Fruit fly (Drosophila melanogaster) whole organism, wandering third instar larva: ENCODE measurements around the gene Elp1.
A peak's percentile ranks its signal among the peaks of the same experiment; 100 is the strongest.

Experiments used
- Abd-B ChIP-seq: fragments of >200 bp; optimal IDR thresholded peaks from 2 replicates; lab custom pipeline; 2017; ENCODE audit warnings: missing biosample characterization, missing genetic modification characterization
- CG32264 ChIP-seq: fragments of 200-800 bp; sonication (Bioruptor generic); optimal IDR thresholded peaks from 2 replicates; lab custom pipeline; 2016; ENCODE audit warnings: missing biosample characterization, missing genetic modification characterization
- CG9705 ChIP-seq: fragments of 200-800 bp; sonication (Bioruptor generic); optimal IDR thresholded peaks from 2 replicates; lab custom pipeline; 2018; ENCODE audit warnings: missing biosample characterization, mild to moderate bottlenecking, missing genetic modification characterization
- CrebA ChIP-seq: fragments of 200-800 bp; sonication (Bioruptor generic); optimal IDR thresholded peaks from 2 replicates; lab custom pipeline; 2016; ENCODE audit warnings: missing biosample characterization, mild to moderate bottlenecking, missing genetic modification characterization, borderline replicate concordance
- Dfd ChIP-seq: fragments of >200 bp; optimal IDR thresholded peaks from 2 replicates; lab custom pipeline; 2017; ENCODE audit warnings: missing biosample characterization, missing genetic modification characterization
- Dif ChIP-seq: fragments of 200-275, 200-300 bp; sonication (Bioruptor generic); optimal IDR thresholded peaks from 2 replicates; lab custom pipeline; 2018; ENCODE audit warnings: missing biosample characterization, missing genetic modification characterization; ENCODE audit not compliant: partially characterized antibody
- GATAd ChIP-seq: sonication (Bioruptor generic); optimal IDR thresholded peaks from 2 replicates; lab custom pipeline; 2016; ENCODE audit warnings: missing biosample characterization, missing genetic modification characterization
- HLH106 ChIP-seq: fragments of 200-800 bp; optimal IDR thresholded peaks from 3 replicates; lab custom pipeline; 2019; ENCODE audit warnings: missing biosample characterization, mild to moderate bottlenecking, missing genetic modification characterization, moderate library complexity
- Hnf4 ChIP-seq: fragments of 200-800 bp; sonication (Bioruptor generic); optimal IDR thresholded peaks from 2 replicates; lab custom pipeline; 2016; ENCODE audit warnings: missing biosample characterization, mild to moderate bottlenecking, missing genetic modification characterization
- Hr78 ChIP-seq: fragments of >200 bp; optimal IDR thresholded peaks from 2 replicates; lab custom pipeline; 2017; ENCODE audit warnings: missing biosample characterization, missing genetic modification characterization
- Hr83 ChIP-seq: fragments of 200-300 bp; sonication (Bioruptor generic); optimal IDR thresholded peaks from 2 replicates; lab custom pipeline; 2016; ENCODE audit warnings: missing biosample characterization, mild to moderate bottlenecking, missing genetic modification characterization, moderate library complexity; ENCODE audit not compliant: poor library complexity, severe bottlenecking
- Jra ChIP-seq: sonication (Bioruptor generic); optimal IDR thresholded peaks from 2 replicates; lab custom pipeline; 2016; ENCODE audit warnings: missing biosample characterization, missing genetic modification characterization
- Mio ChIP-seq: sonication (Bioruptor generic); optimal IDR thresholded peaks from 2 replicates; lab custom pipeline; 2016; ENCODE audit warnings: missing biosample characterization, missing genetic modification characterization
- Myc ChIP-seq: fragments of >200 bp; optimal IDR thresholded peaks from 2 replicates; lab custom pipeline; 2017
- N ChIP-seq: fragments of >200 bp; optimal IDR thresholded peaks from 2 replicates; lab custom pipeline; 2018; ENCODE audit warnings: missing biosample characterization, missing external identifiers, missing genetic modification characterization
- OdsH ChIP-seq: fragments of 200-800 bp; sonication (Bioruptor generic); optimal IDR thresholded peaks from 2 replicates; lab custom pipeline; 2016; ENCODE audit warnings: missing biosample characterization, mild to moderate bottlenecking, missing genetic modification characterization
- Rel ChIP-seq, 2 experiments: fragments of 200-800 bp; sonication (Bioruptor generic) in 1 of 2; optimal IDR thresholded peaks; 2 replicates in 1 of 2; 3 replicates in 1 of 2; lab custom pipeline; 2016 to 2019; ENCODE audit warnings: mild to moderate bottlenecking in 2 of 2, missing biosample characterization in 2 of 2, missing genetic modification characterization in 2 of 2, moderate library complexity in 1 of 2
- Sp1 ChIP-seq: fragments of 200-800 bp; sonication (Bioruptor generic); optimal IDR thresholded peaks from 3 replicates; lab custom pipeline; 2019; ENCODE audit warnings: missing biosample characterization, mild to moderate bottlenecking, missing genetic modification characterization, moderate library complexity
- Vsx2 ChIP-seq: fragments of 200-300, 225-300 bp; sonication (Bioruptor generic); optimal IDR thresholded peaks from 2 replicates; lab custom pipeline; 2018; ENCODE audit warnings: missing biosample characterization, missing genetic modification characterization; ENCODE audit not compliant: partially characterized antibody
- br ChIP-seq: fragments of 200-800 bp; sonication (Bioruptor generic); optimal IDR thresholded peaks from 2 replicates; lab custom pipeline; 2016; ENCODE audit warnings: missing biosample characterization, missing genetic modification characterization
- brk ChIP-seq: fragments of 200-800 bp; sonication (Bioruptor generic); optimal IDR thresholded peaks from 2 replicates; lab custom pipeline; 2016; ENCODE audit warnings: missing biosample characterization, mild to moderate bottlenecking, missing genetic modification characterization
- dl ChIP-seq, 2 experiments: fragments of 175-275, 200-275 bp in 1 of 2; fragments of 200-275 bp in 1 of 2; sonication (Bioruptor generic); optimal IDR thresholded peaks; lab custom pipeline; 2018; ENCODE audit warnings: mild to moderate bottlenecking in 2 of 2, missing biosample characterization in 2 of 2, missing genetic modification characterization in 2 of 2, moderate library complexity in 2 of 2; ENCODE audit not compliant: partially characterized antibody in 2 of 2, insufficient read depth in 1 of 2
- dmrt93B ChIP-seq: fragments of 200-800 bp; sonication (Bioruptor generic); optimal IDR thresholded peaks from 2 replicates; lab custom pipeline; 2018; ENCODE audit warnings: missing biosample characterization, mild to moderate bottlenecking, missing genetic modification characterization
- dsf ChIP-seq: sonication (Bioruptor generic); optimal IDR thresholded peaks from 2 replicates; lab custom pipeline; 2016; ENCODE audit warnings: missing biosample characterization, missing genetic modification characterization, borderline replicate concordance
- ey ChIP-seq: fragments of 200-800 bp; sonication (Bioruptor generic); optimal IDR thresholded peaks from 2 replicates; lab custom pipeline; 2016; ENCODE audit warnings: missing biosample characterization, missing genetic modification characterization
- foxo ChIP-seq, 2 experiments: fragments of 200-800 bp; sonication (Bioruptor generic); optimal IDR thresholded peaks; 2 replicates in 1 of 2; 3 replicates in 1 of 2; lab custom pipeline; 2016 to 2017; ENCODE audit warnings: missing biosample characterization in 2 of 2, missing genetic modification characterization in 2 of 2
- fru ChIP-seq: fragments of 200-800 bp; sonication (Bioruptor generic); optimal IDR thresholded peaks from 3 replicates; lab custom pipeline; 2016; ENCODE audit warnings: missing biosample characterization, mild to moderate bottlenecking, missing genetic modification characterization
- h ChIP-seq: fragments of 200-800 bp; sonication (Bioruptor generic); optimal IDR thresholded peaks from 3 replicates; lab custom pipeline; 2016; ENCODE audit warnings: missing biosample characterization, mild to moderate bottlenecking, missing genetic modification characterization
- jim ChIP-seq: fragments of 175-275, 200-325 bp; sonication (Bioruptor generic); optimal IDR thresholded peaks from 2 replicates; lab custom pipeline; 2016; ENCODE audit warnings: missing biosample characterization, mild to moderate bottlenecking, missing genetic modification characterization
- lola ChIP-seq: fragments of >200 bp; optimal IDR thresholded peaks from 2 replicates; lab custom pipeline; 2017; ENCODE audit warnings: missing biosample characterization, missing genetic modification characterization
- pan ChIP-seq: fragments of >200 bp; optimal IDR thresholded peaks from 2 replicates; lab custom pipeline; 2017
- psq ChIP-seq: fragments of 200-800 bp; sonication (Bioruptor generic); optimal IDR thresholded peaks from 3 replicates; lab custom pipeline; 2017; ENCODE audit warnings: missing biosample characterization, mild to moderate bottlenecking, missing genetic modification characterization, moderate library complexity
- rgr ChIP-seq: fragments of 200-800 bp; sonication (Bioruptor generic); optimal IDR thresholded peaks from 3 replicates; lab custom pipeline; 2016; ENCODE audit warnings: missing biosample characterization, mild to moderate bottlenecking, missing genetic modification characterization
- sage ChIP-seq: fragments of 200-800 bp; sonication (Bioruptor generic); optimal IDR thresholded peaks from 2 replicates; lab custom pipeline; 2016; ENCODE audit warnings: missing biosample characterization, mild to moderate bottlenecking, missing genetic modification characterization
- sv ChIP-seq: fragments of 200-800 bp; sonication (Bioruptor generic); optimal IDR thresholded peaks from 3 replicates; lab custom pipeline; 2016; ENCODE audit warnings: missing biosample characterization, missing genetic modification characterization
- tai ChIP-seq: sonication (Bioruptor generic); optimal IDR thresholded peaks from 2 replicates; lab custom pipeline; 2016; ENCODE audit warnings: missing biosample characterization, missing genetic modification characterization
- usp ChIP-seq: fragments of >200 bp; optimal IDR thresholded peaks from 2 replicates; lab custom pipeline; 2017; ENCODE audit warnings: missing biosample characterization, missing genetic modification characterization
- woc ChIP-seq: sonication (Bioruptor generic); optimal IDR thresholded peaks from 2 replicates; lab custom pipeline; 2016; ENCODE audit warnings: missing biosample characterization, mild to moderate bottlenecking, missing genetic modification characterization

The Elp1 gene

dm6 chr3R:11649449-11649848 lies 1.3 kb upstream of the Elp1 start (continued):
- TF ChIP-seq N (GFP tag; lab: Kevin White, UChicago) (no peak), Myc (no peak), lola (GFP tag; lab: Kevin White, UChicago) (no peak)

dm6 chr3R:11655873-11656374 lies 5.2 kb downstream of the Elp1 start, which contains the start of gene CG42327:
TSS of gene CG42327 (plus strand) at chr3R:11656149.
- TF ChIP-seq ey (peak; percentile 87), dmrt93B (GFP tag; lab: Kevin White, UChicago) (peak; percentile 75), brk (GFP tag; lab: Kevin White, UChicago) (peak; percentile 96), CG9705 (GFP tag; lab: Kevin White, UChicago) (peak; percentile 54), Myc (no peak), h (GFP tag; lab: Kevin White, UChicago) (peak; percentile 95), dl (GFP tag; optimal IDR thresholded peaks at IDR 0.05; lab: Kevin White, UChicago; ENCODE audit: insufficient read depth in 1 of 2, partially characterized antibody in 2 of 2) (peak in 1 of 2 experiments; percentile 30), Abd-B (GFP tag; lab: Kevin White, UChicago) (no peak), Mio (GFP tag; lab: Kevin White, UChicago) (no peak), woc (GFP tag; lab: Kevin White, UChicago) (peak; percentile 87), tai (GFP tag; lab: Kevin White, UChicago) (peak; percentile 84), GATAd (peak; percentile 70), dsf (peak; percentile 60), Sp1 (GFP tag; lab: Kevin White, UChicago) (peak; percentile 86), psq (peak; percentile 89), Hr83 (peak; percentile 49), foxo (GFP tag; optimal IDR thresholded peaks at IDR 0.05; lab: Kevin White, UChicago) (peak in 1 of 2 experiments; percentile 95), pan (lab: Kevin White, UChicago) (no peak), Dif (GFP tag; lab: Kevin White, UChicago) (no peak), Hnf4 (GFP tag; lab: Kevin White, UChicago) (peak; percentile 86), Dfd (no peak), HLH106 (tag; lab: Kevin White, UChicago) (peak; percentile 87), Hr78 (no peak), sv (GFP tag; lab: Kevin White, UChicago) (peak; percentile 89), fru (peak; percentile 92), sage (GFP tag; lab: Kevin White, UChicago) (peak; percentile 91), Rel (GFP tag; optimal IDR thresholded peaks at IDR 0.05; lab: Kevin White, UChicago) (peak; percentile 88), Rel (tag; optimal IDR thresholded peaks at IDR 0.05; lab: Kevin White, UChicago) (peak; percentile 94), lola (GFP tag; lab: Kevin White, UChicago) (no peak), Jra (GFP tag; lab: Kevin White, UChicago) (peak; percentile 27), CrebA (peak; percentile 59), rgr (peak; percentile 96), usp (GFP tag; lab: Kevin White, UChicago) (no peak), CG32264 (GFP tag; lab: Kevin White, UChicago) (peak; percentile 71), br (peak; percentile 86), jim (GFP tag; lab: Kevin White, UChicago) (no peak), Vsx2 (GFP tag; lab: Kevin White, UChicago) (no peak), OdsH (GFP tag; lab: Kevin White, UChicago) (peak; percentile 94), N (GFP tag; lab: Kevin White, UChicago) (no peak)

- TF ChIP-seq Hnf4 (GFP tag; lab: Kevin White, UChicago) (peak; percentile 98), Hr83 (peak; percentile 94), OdsH (GFP tag; lab: Kevin White, UChicago) (peak; percentile 99), dmrt93B (GFP tag; lab: Kevin White, UChicago) (peak; percentile 95), pan (lab: Kevin White, UChicago) (no peak), GATAd (peak; percentile 80), Hr78 (no peak), HLH106 (tag; lab: Kevin White, UChicago) (peak; percentile 97), sv (GFP tag; lab: Kevin White, UChicago) (peak; percentile 93), Jra (GFP tag; lab: Kevin White, UChicago) (peak; percentile 92), h (GFP tag; lab: Kevin White, UChicago) (peak; percentile 99), dsf (peak; percentile 90), psq (peak; percentile 94), CG32264 (GFP tag; lab: Kevin White, UChicago) (peak; percentile 97), dl (GFP tag; optimal IDR thresholded peaks at IDR 0.05; lab: Kevin White, UChicago; ENCODE audit: insufficient read depth in 1 of 2, partially characterized antibody in 2 of 2) (no peak), woc (GFP tag; lab: Kevin White, UChicago) (peak; percentile 94), Rel (GFP tag; optimal IDR thresholded peaks at IDR 0.05; lab: Kevin White, UChicago) (peak; percentile 96), Rel (tag; optimal IDR thresholded peaks at IDR 0.05; lab: Kevin White, UChicago) (peak; percentile 30), br (peak; percentile 99), usp (GFP tag; lab: Kevin White, UChicago) (no peak), foxo (GFP tag; optimal IDR thresholded peaks at IDR 0.05; lab: Kevin White, UChicago) (peak; percentile 97 to 99), Dif (GFP tag; lab: Kevin White, UChicago) (peak; percentile 22), jim (GFP tag; lab: Kevin White, UChicago) (peak; percentile 58), Abd-B (GFP tag; lab: Kevin White, UChicago) (no peak), ey (peak; percentile 99), fru (peak; percentile 98), sage (GFP tag; lab: Kevin White, UChicago) (peak; percentile 98), CrebA (peak; percentile 94), CG9705 (GFP tag; lab: Kevin White, UChicago) (peak; percentile 69), Mio (GFP tag; lab: Kevin White, UChicago) (peak; percentile 86), brk (GFP tag; lab: Kevin White, UChicago) (peak; percentile 97), lola (GFP tag; lab: Kevin White, UChicago) (no peak), Myc (no peak), Sp1 (GFP tag; lab: Kevin White, UChicago) (peak; percentile 97)
Measured at dm6 chr3R:11656614-11657216, 5.9 kb downstream of the Elp1 start.
